Fruit fly (Drosophila melanogaster) whole organism, embryonic: ENCODE data around the gene Dred.

Source experiments
- Ada2b ChIP-seq: fragments of 200-800 bp; sonication (Bioruptor generic); IDR thresholded peaks from 2 replicates; pipeline ENCODE4 v1.3.6; 2022; ENCODE audit warnings: missing biosample characterization, missing genetic modification characterization
- Atf3 ChIP-seq: fragments of 200-800 bp; sonication (Bioruptor generic); optimal IDR thresholded peaks from 3 replicates; lab custom pipeline; 2016; ENCODE audit warnings: missing biosample characterization, missing genetic modification characterization
- CG10209 ChIP-seq: fragments of 200-800 bp; sonication (Bioruptor generic); optimal IDR thresholded peaks from 3 replicates; lab custom pipeline; 2017; ENCODE audit warnings: missing biosample characterization, mild to moderate bottlenecking, missing genetic modification characterization, missing genetic modification reagents
- CG10274 ChIP-seq: fragments of 200-800 bp; sonication (Bioruptor generic); optimal IDR thresholded peaks from 3 replicates; lab custom pipeline; 2017; ENCODE audit warnings: missing biosample characterization, mild to moderate bottlenecking, missing genetic modification characterization
- CG11696 ChIP-seq: fragments of 200-800 bp; sonication (Bioruptor generic); IDR thresholded peaks from 2 replicates; pipeline ENCODE4 v1.3.6; 2022; ENCODE audit warnings: missing biosample characterization, missing genetic modification characterization
- CG12299 ChIP-seq: fragments of 200-800 bp; sonication (Bioruptor generic); optimal IDR thresholded peaks from 2 replicates; lab custom pipeline; 2018; ENCODE audit warnings: missing biosample characterization, mild to moderate bottlenecking, missing genetic modification characterization
- CG1233 ChIP-seq: fragments of 200-800 bp; sonication (Bioruptor generic); optimal IDR thresholded peaks from 4 replicates; lab custom pipeline; 2018; ENCODE audit warnings: missing biosample characterization, mild to moderate bottlenecking, missing genetic modification characterization
- CG12391 ChIP-seq: fragments of 200-800 bp; sonication (Bioruptor generic); optimal IDR thresholded peaks from 3 replicates; lab custom pipeline; 2018; ENCODE audit warnings: missing biosample characterization, mild to moderate bottlenecking, missing genetic modification characterization, moderate library complexity
- CG13894 ChIP-seq: fragments of 200-800 bp; sonication (Bioruptor generic); optimal IDR thresholded peaks from 3 replicates; lab custom pipeline; 2018; ENCODE audit warnings: missing biosample characterization, mild to moderate bottlenecking, missing genetic modification characterization, moderate library complexity
- CG14710 ChIP-seq: fragments of 200-800 bp; sonication (Bioruptor generic); optimal IDR thresholded peaks from 3 replicates; lab custom pipeline; 2019; ENCODE audit warnings: missing biosample characterization, mild to moderate bottlenecking, missing genetic modification characterization, moderate library complexity
- CG14965 ChIP-seq: fragments of 200-800 bp; sonication (Bioruptor generic); optimal IDR thresholded peaks from 2 replicates; lab custom pipeline; 2016; ENCODE audit warnings: missing biosample characterization, missing genetic modification characterization, borderline replicate concordance
- CG15514 ChIP-seq: fragments of 200-800 bp; sonication (Bioruptor generic); optimal IDR thresholded peaks from 3 replicates; lab custom pipeline; 2017; ENCODE audit warnings: missing biosample characterization, missing genetic modification characterization, mild to moderate bottlenecking, moderate library complexity, missing genetic modification reagents
- CG16863 ChIP-seq: fragments of 200-800 bp; sonication (Bioruptor generic); optimal IDR thresholded peaks from 3 replicates; lab custom pipeline; 2016; ENCODE audit warnings: missing biosample characterization, missing genetic modification characterization
- CG17385 ChIP-seq: fragments of 200-800 bp; sonication (Bioruptor generic); optimal IDR thresholded peaks from 3 replicates; lab custom pipeline; 2018; ENCODE audit warnings: missing biosample characterization, mild to moderate bottlenecking, missing genetic modification characterization
- CG18619 ChIP-seq: fragments of 200-800 bp; sonication (Bioruptor generic); optimal IDR thresholded peaks from 3 replicates; lab custom pipeline; 2017; ENCODE audit warnings: missing biosample characterization, mild to moderate bottlenecking, missing genetic modification characterization
- CG2199 ChIP-seq: fragments of 200-800 bp; sonication (Bioruptor generic); IDR thresholded peaks from 3 replicates; pipeline ENCODE4 v1.3.6; 2022; ENCODE audit warnings: missing biosample characterization, missing genetic modification characterization
- CG32532 ChIP-seq: fragments of 200-800 bp; sonication (Bioruptor generic); IDR thresholded peaks from 2 replicates; pipeline ENCODE4 v1.3.6; 2022; ENCODE audit warnings: missing biosample characterization, missing genetic modification characterization
- CG32772 ChIP-seq: fragments of 200-800 bp; sonication (Bioruptor generic); IDR thresholded peaks from 2 replicates; pipeline ENCODE4 v1.3.6; 2022; ENCODE audit warnings: missing biosample characterization, missing genetic modification characterization
- CG6254 ChIP-seq: fragments of 200-800 bp; sonication (Bioruptor generic); optimal IDR thresholded peaks from 3 replicates; lab custom pipeline; 2017; ENCODE audit warnings: mild to moderate bottlenecking, missing biosample characterization, missing genetic modification reagents, missing genetic modification characterization
- CG6272 ChIP-seq: fragments of 200-800 bp; sonication (Bioruptor generic); IDR thresholded peaks from 2 replicates; pipeline ENCODE4 v1.3.6; 2022; ENCODE audit warnings: missing biosample characterization, missing genetic modification characterization
- CG6854 ChIP-seq: fragments of 200-800 bp; sonication (Bioruptor generic); optimal IDR thresholded peaks from 3 replicates; lab custom pipeline; 2017; ENCODE audit warnings: missing biosample characterization, mild to moderate bottlenecking, missing genetic modification characterization
- CG8388 ChIP-seq: fragments of 200-800 bp; sonication (Bioruptor generic); optimal IDR thresholded peaks from 2 replicates; lab custom pipeline; 2019; ENCODE audit warnings: missing biosample characterization, mild to moderate bottlenecking, missing genetic modification characterization, moderate library complexity
- CG8478 ChIP-seq: fragments of >200 bp; optimal IDR thresholded peaks from 2 replicates; lab custom pipeline; 2018
- CG9797 ChIP-seq: fragments of 200-800 bp; sonication (Bioruptor generic); optimal IDR thresholded peaks from 3 replicates; lab custom pipeline; 2018; ENCODE audit warnings: missing biosample characterization, mild to moderate bottlenecking, missing genetic modification characterization
- Chrac-16 ChIP-seq: fragments of 200-800 bp; sonication (Bioruptor generic); optimal IDR thresholded peaks from 3 replicates; lab custom pipeline; 2016; ENCODE audit warnings: missing biosample characterization, missing genetic modification characterization
- Deaf1 ChIP-seq: fragments of 200-800 bp; optimal IDR thresholded peaks from 3 replicates; lab custom pipeline; 2019; ENCODE audit warnings: missing biosample characterization, mild to moderate bottlenecking, missing genetic modification characterization, moderate library complexity
- MBD-R2 ChIP-seq: fragments of 200-800 bp; sonication (Bioruptor generic); IDR thresholded peaks from 2 replicates; pipeline ENCODE4 v1.3.6; 2022; ENCODE audit warnings: missing biosample characterization, missing genetic modification characterization
- MTF-1 ChIP-seq: fragments of 200-800 bp; sonication (Bioruptor generic); optimal IDR thresholded peaks from 2 replicates; lab custom pipeline; 2018; ENCODE audit warnings: missing biosample characterization, mild to moderate bottlenecking, missing genetic modification characterization, borderline replicate concordance
- Tbp ChIP-seq: fragments of >200 bp; optimal IDR thresholded peaks from 2 replicates; lab custom pipeline; 2018; ENCODE audit warnings: missing biosample characterization, missing genetic modification characterization
- ab ChIP-seq: fragments of 200-800 bp; sonication (Bioruptor generic); optimal IDR thresholded peaks from 2 replicates; lab custom pipeline; 2016; ENCODE audit warnings: missing biosample characterization, missing genetic modification characterization
- bowl ChIP-seq: fragments of 200-800 bp; sonication (Bioruptor generic); IDR thresholded peaks from 2 replicates; pipeline ENCODE4 v1.3.6; 2022; ENCODE audit warnings: missing biosample characterization, missing genetic modification characterization
- chif ChIP-seq, 2 experiments: fragments of 200-800 bp; sonication (Bioruptor generic); optimal IDR thresholded peaks; 3 replicates each; lab custom pipeline; 2016; ENCODE audit warnings: missing biosample characterization in 2 of 2, missing genetic modification characterization in 2 of 2
- chn ChIP-seq: fragments of 200-800 bp; sonication (Bioruptor generic); optimal IDR thresholded peaks from 2 replicates; lab custom pipeline; 2016; ENCODE audit warnings: missing biosample characterization, missing genetic modification characterization
- ci ChIP-seq: fragments of 200-800 bp; sonication (Bioruptor generic); IDR thresholded peaks from 3 replicates; pipeline ENCODE4 v1.3.6; 2022; ENCODE audit warnings: missing biosample characterization, missing genetic modification characterization
- cwo ChIP-seq: fragments of 200-800 bp; sonication (Bioruptor generic); optimal IDR thresholded peaks from 3 replicates; lab custom pipeline; 2017; ENCODE audit warnings: missing biosample characterization, missing genetic modification characterization, mild to moderate bottlenecking, moderate library complexity, missing genetic modification reagents
- gsb ChIP-seq: fragments of 200-800 bp; sonication (Bioruptor generic); IDR thresholded peaks from 2 replicates; pipeline ENCODE4 v1.3.6; 2022; ENCODE audit warnings: missing biosample characterization, missing genetic modification characterization
- gt ChIP-seq: fragments of 200-800 bp; sonication (Bioruptor generic); IDR thresholded peaks from 2 replicates; pipeline ENCODE4 v1.3.6; 2022; ENCODE audit warnings: missing biosample characterization, missing genetic modification characterization
- jing ChIP-seq: fragments of 200-800 bp; sonication (Bioruptor generic); optimal IDR thresholded peaks from 2 replicates; lab custom pipeline; 2018; ENCODE audit warnings: missing biosample characterization, mild to moderate bottlenecking, missing genetic modification characterization
- jumu ChIP-seq: fragments of 200-800 bp; sonication (Bioruptor generic); optimal IDR thresholded peaks from 3 replicates; lab custom pipeline; 2016; ENCODE audit warnings: missing biosample characterization, missing genetic modification characterization
- lov ChIP-seq, 2 experiments: fragments of 200-800 bp in 1 of 2; fragments of >200 bp in 1 of 2; sonication (Bioruptor generic) in 1 of 2; IDR thresholded peaks in 1 of 2; optimal IDR thresholded peaks in 1 of 2; 2 replicates in 1 of 2; 3 replicates in 1 of 2; pipeline versions ENCODE4 v1.3.6 to Lab custom; 2017 to 2022; ENCODE audit warnings: missing biosample characterization in 1 of 2, missing genetic modification characterization in 1 of 2
- luna ChIP-seq: fragments of 200-800 bp; sonication (Bioruptor generic); optimal IDR thresholded peaks from 2 replicates; lab custom pipeline; 2016; ENCODE audit warnings: missing biosample characterization, missing genetic modification characterization
- mam ChIP-seq: fragments of 200-800 bp; sonication (Bioruptor generic); optimal IDR thresholded peaks from 3 replicates; lab custom pipeline; 2016; ENCODE audit warnings: missing biosample characterization, missing genetic modification characterization
- nerfin-2 ChIP-seq: fragments of 200-800 bp; sonication (Bioruptor generic); IDR thresholded peaks from 2 replicates; pipeline ENCODE4 v1.3.6; 2022; ENCODE audit warnings: missing biosample characterization, missing genetic modification characterization; ENCODE audit not compliant: partially characterized antibody
- nom ChIP-seq: fragments of 200-800 bp; sonication (Bioruptor generic); optimal IDR thresholded peaks from 2 replicates; lab custom pipeline; 2017; ENCODE audit warnings: missing biosample characterization, missing genetic modification characterization, mild to moderate bottlenecking, moderate library complexity, missing genetic modification reagents
- phol ChIP-seq: fragments of 200-800 bp; sonication (Bioruptor generic); optimal IDR thresholded peaks from 3 replicates; lab custom pipeline; 2018; ENCODE audit warnings: missing biosample characterization, mild to moderate bottlenecking, missing genetic modification characterization, moderate library complexity
- row ChIP-seq: fragments of 200-800 bp; sonication (Bioruptor generic); IDR thresholded peaks from 3 replicates; pipeline ENCODE4 v1.3.6; 2022; ENCODE audit warnings: missing biosample characterization, missing genetic modification characterization
- salm ChIP-seq: fragments of 200-800 bp; sonication (Bioruptor generic); optimal IDR thresholded peaks from 2 replicates; lab custom pipeline; 2018; ENCODE audit warnings: missing biosample characterization, mild to moderate bottlenecking, missing genetic modification characterization
- sima ChIP-seq: fragments of 200-800 bp; sonication (Bioruptor generic); optimal IDR thresholded peaks from 2 replicates; lab custom pipeline; 2016; ENCODE audit warnings: missing biosample characterization, missing genetic modification characterization
- slp2 ChIP-seq: fragments of 200-800 bp; sonication (Bioruptor generic); optimal IDR thresholded peaks from 2 replicates; lab custom pipeline; 2016; ENCODE audit warnings: missing biosample characterization, missing genetic modification characterization
- ssp ChIP-seq: fragments of 200-800 bp; sonication (Bioruptor generic); IDR thresholded peaks from 2 replicates; pipeline ENCODE4 v1.3.6; 2022; ENCODE audit warnings: missing biosample characterization, missing genetic modification characterization
- zfh1 ChIP-seq: fragments of 200-800 bp; sonication (Bioruptor generic); IDR thresholded peaks from 3 replicates; pipeline ENCODE4 v1.3.6; 2022; ENCODE audit warnings: missing biosample characterization, missing genetic modification characterization

Gene Dred

dm6 chr3L:19516547-19516946, 27.5 kb downstream of the Dred start (continued):
- TF ChIP-seq lov (optimal IDR thresholded peaks at IDR 0.05; lab: Kevin White, UChicago) (no peak), lov (GFP tag; IDR thresholded peaks at IDR 0.05; lab: Robert Waterston, UW) (peak; percentile 95), CG16863 (GFP tag; lab: Kevin White, UChicago) (peak; percentile 76), salm (no peak), CG13894 (tag; lab: Kevin White, UChicago) (peak; percentile 78), CG32532 (peak; percentile 97), chn (GFP tag; lab: Kevin White, UChicago) (peak; percentile 75), nerfin-2 (GFP tag; lab: Robert Waterston, UW) (no peak), bowl (peak; percentile 61; the same call in 1 of the 2 replicates), cwo (GFP tag; lab: Kevin White, UChicago) (peak; percentile 48), ci (GFP tag; lab: Robert Waterston, UW) (peak; percentile 96), sima (GFP tag; lab: Kevin White, UChicago) (peak; percentile 82), MTF-1 (peak; percentile 90), CG10209 (GFP tag; lab: Kevin White, UChicago) (peak; percentile 86), CG18619 (GFP tag; lab: Kevin White, UChicago) (peak; percentile 87), chif (GFP tag; optimal IDR thresholded peaks at IDR 0.05; lab: Kevin White, UChicago) (peak; percentile 85 to 94), CG9797 (GFP tag; lab: Kevin White, UChicago) (no peak), jing (GFP tag; lab: Kevin White, UChicago) (peak; percentile 77), CG12299 (tag; lab: Kevin White, UChicago) (peak; percentile 49), ssp (peak; percentile 89), phol (tag; lab: Kevin White, UChicago) (peak; percentile 90), CG12391 (tag; lab: Kevin White, UChicago) (peak; percentile 74), CG11696 (GFP tag; lab: Robert Waterston, UW) (peak; percentile 63), Chrac-16 (GFP tag; lab: Kevin White, UChicago) (peak; percentile 71), CG32772 (GFP tag; lab: Robert Waterston, UW) (peak; percentile 93), ab (peak; percentile 59), CG14710 (tag; lab: Kevin White, UChicago) (peak; percentile 83), CG15514 (GFP tag; lab: Kevin White, UChicago) (peak; percentile 76), gsb (GFP tag; lab: Robert Waterston, UW) (peak; percentile 81), Deaf1 (tag; lab: Kevin White, UChicago) (no peak), nom (GFP tag; lab: Kevin White, UChicago) (no peak), slp2 (peak; percentile 89), CG6854 (GFP tag; lab: Kevin White, UChicago) (peak; percentile 61), CG14965 (GFP tag; lab: Kevin White, UChicago) (peak; percentile 76), CG8388 (peak; percentile 76), CG2199 (peak; percentile 98), luna (GFP tag; lab: Kevin White, UChicago) (peak; percentile 95), CG17385 (peak; percentile 60), CG6254 (no peak), CG6272 (GFP tag; lab: Robert Waterston, UW) (peak; percentile 86), jumu (peak; percentile 90), mam (GFP tag; lab: Kevin White, UChicago) (peak; percentile 95), CG10274 (GFP tag; lab: Kevin White, UChicago) (peak; percentile 83), gt (GFP tag; lab: Robert Waterston, UW) (peak; percentile 84), row (no peak; the same call in 1 of the 3 replicates), CG8478 (lab: Kevin White, UChicago) (peak; percentile 84), Atf3 (GFP tag; lab: Kevin White, UChicago) (peak; percentile 79), Ada2b (GFP tag; lab: Robert Waterston, UW) (peak; percentile 80; the same call in 1 of the 2 replicates), MBD-R2 (GFP tag; lab: Robert Waterston, UW) (peak; percentile 74), zfh1 (GFP tag; lab: Robert Waterston, UW) (peak; percentile 96), CG1233 (GFP tag; lab: Kevin White, UChicago) (peak; percentile 92), Tbp (GFP tag; lab: Kevin White, UChicago) (no peak)
